Worm (Caenorhabditis elegans) whole organism, late embryonic: Measurements from ENCODE around the gene C15F1.5.

Experiments
- C08G9.2 ChIP-seq: sonication (generic microtip); optimal IDR thresholded peaks from 2 replicates; lab custom pipeline; 2016; ENCODE audit warnings: mild to moderate bottlenecking, missing genetic modification characterization, moderate library complexity, missing compliant biosample characterization
- C38D4.7 ChIP-seq: fragments of 200-800 bp; sonication (Bioruptor generic); optimal IDR thresholded peaks from 2 replicates; lab custom pipeline; 2018; ENCODE audit warnings: mild to moderate bottlenecking, missing genetic modification characterization, moderate library complexity, missing compliant biosample characterization
- K02D7.2 ChIP-seq: sonication (generic microtip); optimal IDR thresholded peaks from 2 replicates; lab custom pipeline; 2017; ENCODE audit warnings: mild to moderate bottlenecking, missing genetic modification characterization, missing compliant biosample characterization
- K09A11.1 ChIP-seq: sonication (generic microtip); optimal IDR thresholded peaks from 2 replicates; lab custom pipeline; 2017; ENCODE audit warnings: antibody characterized with exemption, mild to moderate bottlenecking, missing genetic modification characterization, missing compliant biosample characterization; ENCODE audit not compliant: insufficient read depth
- ahr-1 ChIP-seq: sonication (generic microtip); optimal IDR thresholded peaks from 2 replicates; lab custom pipeline; 2016; ENCODE audit warnings: missing genetic modification characterization, missing compliant biosample characterization
- ama-1 ChIP-seq: fragments of 150-350 bp; optimal IDR thresholded peaks from 2 replicates; lab custom pipeline; 2014
- ceh-14 ChIP-seq: sonication (generic microtip); optimal IDR thresholded peaks from 2 replicates; lab custom pipeline; 2016; ENCODE audit warnings: missing genotype, missing genetic modification characterization, missing compliant biosample characterization
- ceh-18 ChIP-seq: sonication (generic microtip); optimal IDR thresholded peaks from 2 replicates; lab custom pipeline; 2016; ENCODE audit warnings: missing genetic modification characterization, missing compliant biosample characterization
- ceh-19 ChIP-seq: fragments of 200-800 bp; sonication (Bioruptor generic); optimal IDR thresholded peaks from 2 replicates; lab custom pipeline; 2018; ENCODE audit warnings: mild to moderate bottlenecking, missing genetic modification characterization, missing compliant biosample characterization
- ceh-2 ChIP-seq: sonication (generic microtip); optimal IDR thresholded peaks from 2 replicates; lab custom pipeline; 2016; ENCODE audit warnings: missing genotype, missing genetic modification characterization, missing compliant biosample characterization
- ceh-24 ChIP-seq: sonication (generic microtip); optimal IDR thresholded peaks from 2 replicates; lab custom pipeline; 2016; ENCODE audit warnings: mild to moderate bottlenecking, missing genetic modification characterization, missing compliant biosample characterization
- ceh-31 ChIP-seq: sonication (generic microtip); optimal IDR thresholded peaks from 2 replicates; lab custom pipeline; 2016; ENCODE audit warnings: missing genetic modification characterization, missing compliant biosample characterization
- ceh-34 ChIP-seq: sonication (generic microtip); optimal IDR thresholded peaks from 2 replicates; lab custom pipeline; 2016; ENCODE audit warnings: mild to moderate bottlenecking, missing genetic modification characterization, missing compliant biosample characterization
- ceh-45 ChIP-seq: fragments of 200-800 bp; sonication (Bioruptor generic); IDR thresholded peaks from 2 replicates; pipeline ENCODE4 v1.3.6; 2022; ENCODE audit warnings: missing genetic modification reagents, missing genetic modification characterization, missing compliant biosample characterization
- ceh-9 ChIP-seq: sonication (generic microtip); optimal IDR thresholded peaks from 2 replicates; lab custom pipeline; 2016; ENCODE audit warnings: mild to moderate bottlenecking, missing genetic modification characterization, inconsistent platforms, missing compliant biosample characterization
- dmd-4 ChIP-seq: sonication (generic microtip); optimal IDR thresholded peaks from 2 replicates; lab custom pipeline; 2016; ENCODE audit warnings: borderline replicate concordance, missing genetic modification characterization, missing compliant biosample characterization
- elt-2 ChIP-seq: sonication (generic microtip); optimal IDR thresholded peaks from 2 replicates; lab custom pipeline; 2016; ENCODE audit warnings: missing genetic modification reagents, missing genetic modification characterization, missing compliant biosample characterization
- ets-4 ChIP-seq: sonication (generic microtip); optimal IDR thresholded peaks from 2 replicates; lab custom pipeline; 2016; ENCODE audit warnings: missing genetic modification characterization, missing compliant biosample characterization
- eyg-1 ChIP-seq: sonication (generic microtip); optimal IDR thresholded peaks from 2 replicates; lab custom pipeline; 2016; ENCODE audit warnings: missing genotype, missing genetic modification characterization, missing compliant biosample characterization
- fkh-10 ChIP-seq: fragments of 150-350 bp; optimal IDR thresholded peaks from 2 replicates; lab custom pipeline; 2014; ENCODE audit warnings: missing biosample characterization, missing genetic modification reagents, missing genetic modification characterization
- fkh-6 ChIP-seq: sonication (generic microtip); optimal IDR thresholded peaks from 2 replicates; lab custom pipeline; 2016; ENCODE audit warnings: missing genetic modification characterization, missing compliant biosample characterization
- gmeb-2 ChIP-seq: sonication (generic microtip); optimal IDR thresholded peaks from 2 replicates; lab custom pipeline; 2016; ENCODE audit warnings: missing genetic modification characterization, inconsistent platforms, missing compliant biosample characterization
- hlh-13 ChIP-seq: fragments of 200-800 bp; sonication (Bioruptor generic); optimal IDR thresholded peaks from 2 replicates; lab custom pipeline; 2018; ENCODE audit warnings: mild to moderate bottlenecking, missing genetic modification characterization, missing compliant biosample characterization
- hlh-15 ChIP-seq: sonication (generic microtip); optimal IDR thresholded peaks from 2 replicates; lab custom pipeline; 2016; ENCODE audit warnings: missing genetic modification characterization, missing compliant biosample characterization
- hlh-30 ChIP-seq: sonication (generic microtip); optimal IDR thresholded peaks from 2 replicates; lab custom pipeline; 2017; ENCODE audit warnings: antibody characterized with exemption, missing genetic modification characterization, missing compliant biosample characterization; ENCODE audit not compliant: insufficient read depth
- hlh-6 ChIP-seq: sonication (generic microtip); optimal IDR thresholded peaks from 2 replicates; lab custom pipeline; 2016; ENCODE audit warnings: missing genotype, missing genetic modification characterization, missing compliant biosample characterization
- hlh-8 ChIP-seq: sonication (generic microtip); optimal IDR thresholded peaks from 2 replicates; lab custom pipeline; 2016; ENCODE audit warnings: missing genotype, missing genetic modification characterization, missing compliant biosample characterization
- lin-11 ChIP-seq: fragments of 200-800 bp; sonication (Bioruptor generic); optimal IDR thresholded peaks from 2 replicates; lab custom pipeline; 2018; ENCODE audit warnings: mild to moderate bottlenecking, missing genetic modification characterization, missing compliant biosample characterization
- madf-2 ChIP-seq: sonication (generic microtip); optimal IDR thresholded peaks from 2 replicates; lab custom pipeline; 2017; ENCODE audit warnings: missing genetic modification characterization, missing compliant biosample characterization
- nfya-1 ChIP-seq: sonication (generic microtip); optimal IDR thresholded peaks from 2 replicates; lab custom pipeline; 2017; ENCODE audit warnings: missing genetic modification characterization, mild to moderate bottlenecking, missing compliant biosample characterization, antibody characterized with exemption, moderate library complexity
- nhr-11 ChIP-seq: fragments of 150-350 bp; optimal IDR thresholded peaks from 2 replicates; lab custom pipeline; 2014; ENCODE audit warnings: missing biosample characterization, missing genetic modification characterization
- npax-4 ChIP-seq: sonication (generic microtip); optimal IDR thresholded peaks from 2 replicates; lab custom pipeline; 2016; ENCODE audit warnings: missing genetic modification characterization, missing compliant biosample characterization
- pag-3 ChIP-seq: sonication (generic microtip); optimal IDR thresholded peaks from 2 replicates; lab custom pipeline; 2016; ENCODE audit warnings: missing compliant biosample characterization, missing genetic modification characterization, borderline replicate concordance
- pax-1 ChIP-seq: fragments of 150-350 bp; optimal IDR thresholded peaks from 2 replicates; lab custom pipeline; 2014; ENCODE audit warnings: missing biosample characterization, missing genetic modification characterization
- pha-2 ChIP-seq: sonication (generic microtip); optimal IDR thresholded peaks from 2 replicates; lab custom pipeline; 2017; ENCODE audit warnings: mild to moderate bottlenecking, missing genetic modification characterization, missing compliant biosample characterization
- pha-4 ChIP-seq: fragments of 150-350 bp; optimal IDR thresholded peaks from 2 replicates; lab custom pipeline; 2018; ENCODE audit warnings: missing biosample characterization, missing genetic modification reagents, missing genetic modification characterization
- pqm-1 ChIP-seq: sonication (generic microtip); optimal IDR thresholded peaks from 2 replicates; lab custom pipeline; 2016; ENCODE audit warnings: missing genetic modification characterization, missing compliant biosample characterization
- pros-1 ChIP-seq: fragments of 150-350 bp; optimal IDR thresholded peaks from 2 replicates; lab custom pipeline; 2014; ENCODE audit warnings: missing biosample characterization, missing genetic modification reagents, missing genetic modification characterization
- ref-2 ChIP-seq: sonication (generic microtip); optimal IDR thresholded peaks from 2 replicates; lab custom pipeline; 2016; ENCODE audit warnings: missing genetic modification characterization, missing compliant biosample characterization
- rnt-1 ChIP-seq: sonication (generic microtip); optimal IDR thresholded peaks from 2 replicates; lab custom pipeline; 2016; ENCODE audit warnings: missing genetic modification characterization, missing compliant biosample characterization
- sox-2 ChIP-seq: fragments of 200-800 bp; sonication (Bioruptor generic); IDR thresholded peaks from 2 replicates; pipeline ENCODE4 v1.3.6; 2022; ENCODE audit warnings: missing genetic modification reagents, missing genetic modification characterization, missing compliant biosample characterization
- sox-4 ChIP-seq: sonication (generic microtip); optimal IDR thresholded peaks from 2 replicates; lab custom pipeline; 2017; ENCODE audit warnings: mild to moderate bottlenecking, missing genetic modification characterization, inconsistent platforms, missing compliant biosample characterization
- tbx-2 ChIP-seq: sonication (generic microtip); optimal IDR thresholded peaks from 2 replicates; lab custom pipeline; 2016; ENCODE audit warnings: missing genetic modification characterization, missing compliant biosample characterization
- unc-42 ChIP-seq: sonication (generic microtip); optimal IDR thresholded peaks from 2 replicates; lab custom pipeline; 2016; ENCODE audit warnings: missing genotype, missing genetic modification characterization, missing compliant biosample characterization
- unc-55 ChIP-seq: sonication (generic microtip); optimal IDR thresholded peaks from 2 replicates; lab custom pipeline; 2017; ENCODE audit warnings: missing biosample characterization, missing genetic modification reagents, missing genetic modification characterization
- unc-86 ChIP-seq: sonication (generic microtip); optimal IDR thresholded peaks from 2 replicates; lab custom pipeline; 2016; ENCODE audit warnings: missing genetic modification characterization, missing compliant biosample characterization
- zip-5 ChIP-seq: sonication (generic microtip); optimal IDR thresholded peaks from 2 replicates; lab custom pipeline; 2016; ENCODE audit warnings: missing genetic modification characterization, missing compliant biosample characterization
- ztf-16 ChIP-seq: sonication (generic microtip); optimal IDR thresholded peaks from 2 replicates; lab custom pipeline; 2017; ENCODE audit warnings: missing genetic modification characterization, missing compliant biosample characterization

Gene C15F1.5

DNA sequence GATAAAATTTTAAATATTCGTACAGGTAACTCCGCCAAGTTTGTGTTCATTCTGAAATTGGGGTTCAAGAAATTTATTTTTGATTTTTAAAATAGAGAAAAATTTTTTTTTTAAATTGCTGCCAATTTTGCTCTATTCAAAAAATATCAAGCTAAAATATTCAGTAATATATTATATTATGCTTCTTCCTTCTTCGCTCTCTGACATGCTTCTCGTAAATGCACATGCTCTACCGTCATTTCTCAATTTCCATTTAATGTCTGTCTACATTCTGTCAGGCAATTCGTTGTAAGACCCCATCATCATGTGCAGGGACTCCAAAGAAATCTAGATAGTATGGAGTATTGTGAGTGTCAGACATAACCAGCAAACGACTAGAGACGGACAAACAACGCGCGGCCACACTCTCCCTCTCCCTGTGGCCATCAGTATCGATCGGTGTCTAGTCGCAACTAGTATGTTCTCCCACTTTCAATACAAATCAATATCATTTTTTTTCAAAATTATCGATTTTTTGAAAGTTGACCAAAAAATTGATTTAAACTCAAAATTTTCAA is 19.1 kb downstream of the C15F1.5 start, which contains the start of the genes malt-1 and ceh-38 (continued):
- peak; percentile 84 for TF ChIP-seq tbx-2 (tag; lab: Kevin White, UChicago)
- peak; percentile 3 for TF ChIP-seq fkh-10 (GFP tag; lab: Kevin White, UChicago)
- TF ChIP-seq hlh-8: peak; percentile 19
- peak; percentile 77 for TF ChIP-seq ref-2 (tag; lab: Kevin White, UChicago)
- TF ChIP-seq ceh-34: peak; percentile 57
- TF ChIP-seq ets-4: peak; percentile 19
- no peak for TF ChIP-seq hlh-15 (tag; lab: Kevin White, UChicago)
- TF ChIP-seq ceh-2 (tag; lab: Kevin White, UChicago): peak; percentile 56
- TF ChIP-seq pax-1 (tag; lab: Kevin White, UChicago): peak; percentile 69
- TF ChIP-seq rnt-1 (tag; lab: Kevin White, UChicago): peak; percentile 51
- no peak for TF ChIP-seq sox-4 (tag; lab: Kevin White, UChicago)
- TF ChIP-seq zip-5 (tag; lab: Kevin White, UChicago): no peak
- TF ChIP-seq fkh-6 (tag; lab: Kevin White, UChicago): no peak
- no peak for TF ChIP-seq pag-3
- TF ChIP-seq unc-42: peak; percentile 86
- peak; percentile 47 for TF ChIP-seq unc-86 (tag; lab: Kevin White, UChicago)
- no peak for TF ChIP-seq ceh-24 (tag; lab: Kevin White, UChicago)
- no peak for TF ChIP-seq sox-2
- no peak for TF ChIP-seq K02D7.2 (tag; lab: Kevin White, UChicago)
- TF ChIP-seq, all 69 proteins: peak for 24

DNA sequence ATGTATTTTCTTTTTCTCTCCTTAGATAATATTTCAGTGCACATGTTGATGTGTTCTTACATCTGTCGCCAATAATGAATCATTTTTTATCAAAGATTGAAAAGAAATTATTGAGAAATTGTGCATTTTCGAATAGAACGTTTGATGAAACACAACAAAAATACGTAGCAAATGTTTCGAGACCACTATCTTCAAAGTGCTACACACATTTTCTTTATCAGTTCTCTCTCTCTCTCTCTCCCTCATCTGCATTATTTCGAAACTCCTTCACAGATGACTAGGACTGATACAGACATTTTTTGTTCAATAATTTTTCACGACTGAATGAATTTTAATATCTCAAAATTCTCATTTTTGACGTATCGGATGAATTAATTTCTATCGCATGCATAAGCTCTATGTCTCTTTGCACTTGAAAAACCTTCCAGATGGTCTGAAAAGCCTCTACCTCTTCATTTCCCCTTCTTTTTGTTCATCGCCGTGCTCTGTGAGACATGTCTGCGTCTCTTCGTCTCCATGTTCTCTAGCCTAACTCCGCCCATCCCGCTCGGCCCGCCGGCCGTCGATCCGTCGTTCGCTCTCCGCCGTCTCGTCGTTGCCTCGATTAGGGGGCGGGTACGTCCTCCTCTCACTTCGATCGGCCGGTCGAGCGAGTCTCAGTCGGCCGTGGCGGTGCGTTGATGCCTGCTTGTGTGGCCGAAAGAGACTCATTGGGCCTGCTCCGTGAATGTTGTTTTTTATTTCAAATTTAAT is 26.9 kb downstream of the C15F1.5 start:
- peak; percentile 0 for TF ChIP-seq C38D4.7 (GFP tag; lab: Kevin White, UChicago)
- no peak for TF ChIP-seq sox-2
- no peak for TF ChIP-seq pha-4
- TF ChIP-seq hlh-8: no peak
- TF ChIP-seq gmeb-2 (tag; lab: Kevin White, UChicago): no peak
- no peak for TF ChIP-seq ceh-9
- TF ChIP-seq elt-2: peak; percentile 46
- peak; percentile 56 for TF ChIP-seq ceh-34
- TF ChIP-seq ceh-18 (tag; lab: Kevin White, UChicago): no peak
- no peak for TF ChIP-seq ama-1 (lab: Kevin White, UChicago)
- TF ChIP-seq madf-2 (tag; lab: Kevin White, UChicago): no peak
- no peak for TF ChIP-seq npax-4 (tag; lab: Kevin White, UChicago)
- TF ChIP-seq pha-2: no peak
- no peak for TF ChIP-seq hlh-13 (GFP tag; lab: Kevin White, UChicago)
- TF ChIP-seq ceh-19 (GFP tag; lab: Kevin White, UChicago): peak; percentile 37
- TF ChIP-seq C08G9.2 (tag; lab: Kevin White, UChicago): peak; percentile 58
- no peak for TF ChIP-seq ztf-16
- TF ChIP-seq ahr-1 (tag; lab: Kevin White, UChicago): no peak
- TF ChIP-seq ref-2 (tag; lab: Kevin White, UChicago): peak; percentile 72
- no peak for TF ChIP-seq pag-3
- peak; percentile 42 for TF ChIP-seq fkh-6 (tag; lab: Kevin White, UChicago)
- TF ChIP-seq ceh-2 (tag; lab: Kevin White, UChicago): peak; percentile 39
- TF ChIP-seq ets-4: no peak
- peak; percentile 59 for TF ChIP-seq ceh-14
- no peak for TF ChIP-seq K09A11.1 (tag; lab: Kevin White, UChicago)
- TF ChIP-seq unc-55 (GFP tag; lab: Kevin White, UChicago): no peak
- TF ChIP-seq pros-1: no peak
- no peak for TF ChIP-seq pqm-1
- no peak for TF ChIP-seq hlh-6 (tag; lab: Kevin White, UChicago)
- peak; percentile 15 for TF ChIP-seq eyg-1 (tag; lab: Kevin White, UChicago)
- TF ChIP-seq zip-5 (tag; lab: Kevin White, UChicago): no peak
- TF ChIP-seq unc-42: peak; percentile 53
- no peak for TF ChIP-seq ceh-24 (tag; lab: Kevin White, UChicago)
- TF ChIP-seq K02D7.2 (tag; lab: Kevin White, UChicago): no peak
- peak; percentile 66 for TF ChIP-seq ceh-31 (tag; lab: Kevin White, UChicago)
- TF ChIP-seq lin-11 (tag; lab: Kevin White, UChicago): no peak
- TF ChIP-seq hlh-30 (tag; lab: Kevin White, UChicago): no peak
- TF ChIP-seq dmd-4 (tag; lab: Kevin White, UChicago): no peak
- TF ChIP-seq nfya-1 (tag; lab: Kevin White, UChicago): peak; percentile 53
- no peak for TF ChIP-seq nhr-11 (tag; lab: Kevin White, UChicago)
- TF ChIP-seq ceh-45 (GFP tag; lab: Robert Waterston, UW): no peak
